Worm (Caenorhabditis elegans) whole organism, mixed stage, embryonic: ENCODE measurements around the gene srx-110.

Experiments used
- ces-1 ChIP-seq: fragments of 150-350 bp; optimal IDR thresholded peaks from 2 replicates; lab custom pipeline; 2014; ENCODE audit warnings: missing biosample characterization, missing genetic modification reagents, missing genetic modification characterization
- nhr-237 ChIP-seq: fragments of 150-350 bp; optimal IDR thresholded peaks from 2 replicates; lab custom pipeline; 2014; ENCODE audit warnings: missing biosample characterization, missing genetic modification characterization
- nhr-76 ChIP-seq: sonication (generic microtip); optimal IDR thresholded peaks from 2 replicates; lab custom pipeline; 2017; ENCODE audit warnings: missing biosample characterization, missing genetic modification characterization
- snpc-4 ChIP-seq: fragments of 150-350 bp; optimal IDR thresholded peaks from 2 replicates; lab custom pipeline; 2014; ENCODE audit warnings: missing biosample characterization, missing genetic modification characterization
- sptf-1 ChIP-seq: sonication (generic microtip); optimal IDR thresholded peaks from 2 replicates; lab custom pipeline; 2017; ENCODE audit warnings: mild to moderate bottlenecking, missing genetic modification characterization, moderate library complexity, missing compliant biosample characterization

DNA sequence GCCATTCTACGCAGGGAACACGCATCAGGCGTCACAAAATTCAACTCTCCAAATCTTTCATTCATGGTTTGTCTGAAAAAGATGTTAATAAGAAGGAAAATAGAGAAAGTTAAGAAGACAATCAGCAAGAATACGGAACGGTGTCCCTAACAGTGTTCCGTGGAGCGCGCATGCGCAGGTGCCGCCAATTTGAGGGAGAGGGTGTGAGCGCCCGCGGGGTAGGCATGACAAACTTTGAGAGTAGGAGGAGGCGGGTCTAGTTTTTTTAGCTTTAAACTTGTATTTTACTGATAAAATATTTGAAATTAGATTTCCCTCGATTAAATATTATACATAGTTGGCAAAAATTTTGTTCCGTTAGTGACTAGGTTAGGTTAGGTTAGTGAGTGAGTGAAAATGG lies 29.0 kb upstream of the srx-110 start:
- TF ChIP-seq nhr-76 = no peak
- no peak for TF ChIP-seq snpc-4 (tag; lab: Kevin White, UChicago)
- TF ChIP-seq nhr-237 (tag; lab: Kevin White, UChicago) = no peak
- TF ChIP-seq sptf-1 = no peak
- no peak for TF ChIP-seq ces-1 (GFP tag; lab: Kevin White, UChicago)
